Worm (Caenorhabditis elegans) whole organism, L4 larva: ENCODE measurements around the gene mdt-11.

ENCODE experiments used
- Y48G9A.11 ChIP-seq: fragments of 200-800 bp; sonication (Bioruptor generic); IDR thresholded peaks from 2 replicates; pipeline ENCODE4 v1.3.6; 2022; ENCODE audit warnings: missing genetic modification reagents, missing genetic modification characterization, missing compliant biosample characterization
- ceh-44 ChIP-seq: fragments of 200-800 bp; sonication (Bioruptor generic); IDR thresholded peaks from 2 replicates; pipeline ENCODE4 v1.3.6; 2022; ENCODE audit warnings: missing genetic modification reagents, missing genetic modification characterization, missing compliant biosample characterization
- dve-1 ChIP-seq: sonication (generic microtip); optimal IDR thresholded peaks from 2 replicates; lab custom pipeline; 2017; ENCODE audit warnings: antibody characterized with exemption, mild to moderate bottlenecking, missing genetic modification characterization, missing compliant biosample characterization; ENCODE audit not compliant: insufficient read depth
- nhr-10 ChIP-seq: fragments of 150-350 bp; optimal IDR thresholded peaks from 2 replicates; lab custom pipeline; 2014; ENCODE audit warnings: missing biosample characterization, missing genetic modification characterization
- nhr-11 ChIP-seq: fragments of 150-350 bp; optimal IDR thresholded peaks from 2 replicates; lab custom pipeline; 2014; ENCODE audit warnings: missing biosample characterization, missing genetic modification characterization
- nhr-237 ChIP-seq: sonication (generic microtip); optimal IDR thresholded peaks from 2 replicates; lab custom pipeline; 2017; ENCODE audit warnings: missing biosample characterization, missing genetic modification characterization
- rbr-2 ChIP-seq: sonication (generic microtip); optimal IDR thresholded peaks from 2 replicates; lab custom pipeline; 2016; ENCODE audit warnings: missing genotype, missing genetic modification characterization, missing compliant biosample characterization
- snpc-4 ChIP-seq: fragments of 150-350 bp; optimal IDR thresholded peaks from 2 replicates; lab custom pipeline; 2014; ENCODE audit warnings: missing biosample characterization, missing genetic modification characterization
- unc-39 ChIP-seq: sonication (generic microtip); optimal IDR thresholded peaks from 2 replicates; lab custom pipeline; 2017; ENCODE audit warnings: missing biosample characterization, missing genetic modification characterization
- unc-62 ChIP-seq, 3 experiments: fragments of 150-350 bp in 1 of 3; sonication (generic microtip); optimal IDR thresholded peaks in 2 of 3; peaks in 1 of 3; 1 replicate in 1 of 3; 2 replicates in 2 of 3; lab custom pipeline; 2014 to 2017; ENCODE audit warnings: missing biosample characterization in 3 of 3, missing genetic modification characterization in 3 of 3, missing genetic modification reagents in 3 of 3, missing genotype in 1 of 3

DNA sequence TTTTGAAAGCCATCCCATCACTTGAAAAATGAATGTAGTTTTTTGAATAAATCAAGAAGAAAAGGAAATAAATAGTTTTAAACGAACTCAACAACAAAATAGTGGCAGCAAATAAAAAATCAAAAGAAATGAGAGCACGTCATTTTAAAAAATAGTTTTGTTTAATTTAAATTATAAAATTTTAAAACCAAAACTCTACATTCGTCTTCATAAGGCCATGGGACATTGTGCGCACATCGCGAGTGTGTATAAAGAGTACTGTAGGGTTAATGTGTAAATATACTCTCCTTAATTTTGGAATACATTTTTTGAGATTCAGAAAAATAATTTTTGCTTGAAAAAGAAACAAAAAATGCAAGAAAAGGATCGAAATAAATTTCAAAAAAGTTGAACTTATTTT is 30.9 kb downstream of the mdt-11 start, which contains the start of gene C45G9.15:
- TF ChIP-seq snpc-4 (tag; lab: Kevin White, UChicago): no peak
- TF ChIP-seq rbr-2 (tag; lab: Kevin White, UChicago): no peak
- TF ChIP-seq nhr-10 (tag; lab: Kevin White, UChicago): no peak
- no peak for TF ChIP-seq Y48G9A.11 (GFP tag; lab: Robert Waterston, UW)
- no peak for TF ChIP-seq unc-62 (GFP tag; optimal IDR thresholded peaks at IDR 0.05 in 1 of 2; lab: Kevin White, UChicago)
- no peak for TF ChIP-seq unc-62 (tag; optimal IDR thresholded peaks at IDR 0.05; lab: Kevin White, UChicago)
- TF ChIP-seq nhr-237 (tag; lab: Kevin White, UChicago): no peak
- TF ChIP-seq nhr-11 (tag; lab: Kevin White, UChicago): no peak
- no peak for TF ChIP-seq ceh-44
- TF ChIP-seq unc-39 (tag; lab: Kevin White, UChicago): no peak
- no peak for TF ChIP-seq dve-1
